1 worm cellular context compared by ENCODE assay signal in genomic region chrV:13716531-13716930, ce11.
TF ChIP-seq lines count a peak whose summit lies in the region.

Gene T01D3.6 (plus strand): TSS chrV:13716824.

TF ChIP-seq in whole organism, L1 larva, 84 proteins besides CTCF, POLR2A, EP300 and RAD21 (continued from another document):
- TF ChIP-seq ceh-88 (GFP tag; IDR thresholded peaks at IDR 0.05; lab: Robert Waterston, UW): no peak
- TF ChIP-seq unc-62 (GFP tag; optimal IDR thresholded peaks at IDR 0.05; lab: Kevin White, UChicago): no peak
- TF ChIP-seq ceh-8 (GFP tag; optimal IDR thresholded peaks at IDR 0.05; lab: Kevin White, UChicago): no peak
- TF ChIP-seq tbx-2 (tag; optimal IDR thresholded peaks at IDR 0.05; lab: Kevin White, UChicago): no peak
- no peak for TF ChIP-seq ceh-82 (tag; optimal IDR thresholded peaks at IDR 0.05; lab: Kevin White, UChicago)
- TF ChIP-seq hlh-17 (GFP tag; optimal IDR thresholded peaks at IDR 0.05; lab: Kevin White, UChicago; ENCODE audit: borderline replicate concordance): no peak
- no peak for TF ChIP-seq aly-2 (tag; optimal IDR thresholded peaks at IDR 0.05; lab: Kevin White, UChicago)
- no peak for TF ChIP-seq unc-86 (tag; optimal IDR thresholded peaks at IDR 0.05; lab: Kevin White, UChicago)
- TF ChIP-seq nhr-47 (tag; optimal IDR thresholded peaks at IDR 0.05; lab: Kevin White, UChicago): no peak
- TF ChIP-seq Y116A8C.19 (tag; optimal IDR thresholded peaks at IDR 0.05; lab: Kevin White, UChicago; ENCODE audit: borderline replicate concordance): no peak
- no peak for TF ChIP-seq pag-3 (tag; optimal IDR thresholded peaks at IDR 0.05; lab: Kevin White, UChicago; ENCODE audit: borderline replicate concordance, insufficient read depth)
TF ChIP-seq in whole organism, L1 larva: peak in this region for 5.
